Fruit fly (Drosophila melanogaster): ENCODE data around the gene CG32816.

dm6 chrX:509117-509516, 38.6 kb upstream of the CG32816 start, which contains the start of gene arg:
- TF ChIP-seq psq (optimal IDR thresholded peaks at IDR 0.05) (no peak), Dll (optimal IDR thresholded peaks at IDR 0.05) (no peak), pan (optimal IDR thresholded peaks at IDR 0.05) (no peak), usp (GFP tag; optimal IDR thresholded peaks at IDR 0.05) (no peak), CG8478 (optimal IDR thresholded peaks at IDR 0.05) (no peak)
